Fruit fly (Drosophila melanogaster): ENCODE results near the gene lz.

Gene lz

DNA sequence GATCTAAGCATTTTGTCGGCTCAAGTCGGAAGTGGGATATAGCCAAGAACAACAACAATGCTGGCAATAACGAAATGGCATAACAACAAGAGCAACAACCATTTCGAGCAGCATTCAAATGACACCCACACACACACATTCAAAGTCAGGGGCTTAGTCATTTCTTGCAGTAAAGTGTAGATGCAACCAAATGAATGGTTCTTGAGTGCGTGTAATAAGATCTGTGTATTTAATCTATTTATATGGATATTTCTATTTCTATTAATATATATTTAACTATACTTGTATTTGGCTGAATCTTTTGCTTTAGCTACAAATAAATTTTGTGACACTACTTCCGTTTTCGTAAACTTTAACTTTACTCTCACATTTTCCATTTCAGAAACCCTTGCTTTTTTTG, 63.3 kb downstream of the lz start:
- TF ChIP-seq CrebA (GFP tag; optimal IDR thresholded peaks at IDR 0.05; ENCODE audit: borderline replicate concordance) (no peak), brk (GFP tag; optimal IDR thresholded peaks at IDR 0.05) (no peak), h (GFP tag; optimal IDR thresholded peaks at IDR 0.05) (no peak), ey (GFP tag; optimal IDR thresholded peaks at IDR 0.05) (no peak), lola (GFP tag; optimal IDR thresholded peaks at IDR 0.05) (no peak), HLH106 (tag; optimal IDR thresholded peaks at IDR 0.05) (no peak), tai (GFP tag; optimal IDR thresholded peaks at IDR 0.05) (no peak), CG9705 (GFP tag; optimal IDR thresholded peaks at IDR 0.05) (no peak), N (GFP tag; optimal IDR thresholded peaks at IDR 0.05) (no peak), Hr83 (GFP tag; optimal IDR thresholded peaks at IDR 0.05; ENCODE audit: poor library complexity, severe bottlenecking) (no peak), Rel (GFP tag; optimal IDR thresholded peaks at IDR 0.05) (no peak), Rel (tag; optimal IDR thresholded peaks at IDR 0.05) (no peak), foxo (GFP tag; optimal IDR thresholded peaks at IDR 0.05) (no peak), CG32264 (GFP tag; optimal IDR thresholded peaks at IDR 0.05) (no peak), GATAd (GFP tag; optimal IDR thresholded peaks at IDR 0.05) (no peak), br (GFP tag; optimal IDR thresholded peaks at IDR 0.05) (no peak)

- TF ChIP-seq foxo (GFP tag; optimal IDR thresholded peaks at IDR 0.05) (peak in 1 of 2 experiments; percentile 12), Hnf4 (GFP tag; optimal IDR thresholded peaks at IDR 0.05) (peak; percentile 3), sv (GFP tag; optimal IDR thresholded peaks at IDR 0.05) (peak; percentile 2), Abd-B (GFP tag; optimal IDR thresholded peaks at IDR 0.05) (no peak), jim (GFP tag; optimal IDR thresholded peaks at IDR 0.05) (no peak)
Observed at dm6 chrX:9349224-9349623, 64.8 kb downstream of the lz start.

DNA sequence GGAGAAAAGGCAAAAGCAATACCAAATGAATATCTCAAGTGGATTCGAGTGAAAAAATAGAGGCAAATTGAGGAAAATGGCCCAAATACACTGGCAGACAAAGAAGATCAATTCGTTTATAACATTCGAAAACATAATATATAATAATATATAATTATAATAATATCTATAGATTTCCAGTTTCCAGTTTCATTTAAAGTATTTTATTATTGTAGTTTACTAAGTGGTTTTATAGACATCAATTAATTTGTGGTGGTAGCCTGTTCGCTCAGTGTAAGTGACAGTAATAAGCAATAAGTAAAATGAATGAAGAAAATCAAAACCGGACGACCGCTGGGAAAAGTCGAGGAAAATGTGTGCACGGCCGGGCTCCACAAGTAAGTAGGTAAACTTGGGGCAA, 65.9 kb downstream of the lz start:
- TF ChIP-seq dsf (GFP tag; optimal IDR thresholded peaks at IDR 0.05; ENCODE audit: borderline replicate concordance) = no peak
- no peak for TF ChIP-seq fru (GFP tag; optimal IDR thresholded peaks at IDR 0.05)
- TF ChIP-seq Hnf4 (GFP tag; optimal IDR thresholded peaks at IDR 0.05) = no peak
- TF ChIP-seq Dif (GFP tag; optimal IDR thresholded peaks at IDR 0.05; ENCODE audit: partially characterized antibody) = no peak
- TF ChIP-seq OdsH (GFP tag; optimal IDR thresholded peaks at IDR 0.05) = no peak
- TF ChIP-seq Vsx2 (GFP tag; optimal IDR thresholded peaks at IDR 0.05; ENCODE audit: partially characterized antibody) = no peak
- no peak for TF ChIP-seq jim (GFP tag; optimal IDR thresholded peaks at IDR 0.05)
- no peak for TF ChIP-seq sage (GFP tag; optimal IDR thresholded peaks at IDR 0.05)
- TF ChIP-seq psq (GFP tag; optimal IDR thresholded peaks at IDR 0.05) = no peak
- TF ChIP-seq sv (GFP tag; optimal IDR thresholded peaks at IDR 0.05) = no peak
- TF ChIP-seq N (GFP tag; optimal IDR thresholded peaks at IDR 0.05) = no peak
- TF ChIP-seq h (GFP tag; optimal IDR thresholded peaks at IDR 0.05) = no peak
- TF ChIP-seq rgr (GFP tag; optimal IDR thresholded peaks at IDR 0.05) = no peak
- no peak for TF ChIP-seq HLH106 (tag; optimal IDR thresholded peaks at IDR 0.05)
- no peak for TF ChIP-seq pan (optimal IDR thresholded peaks at IDR 0.05)
- no peak for TF ChIP-seq dl (GFP tag; optimal IDR thresholded peaks at IDR 0.05; ENCODE audit: insufficient read depth in 1 of 2, partially characterized antibody in 2 of 2)

- TF ChIP-seq h (GFP tag; optimal IDR thresholded peaks at IDR 0.05) (peak; percentile 67), Hr78 (GFP tag; optimal IDR thresholded peaks at IDR 0.05) (no peak), Dif (GFP tag; optimal IDR thresholded peaks at IDR 0.05; ENCODE audit: partially characterized antibody) (no peak), Jra (GFP tag; optimal IDR thresholded peaks at IDR 0.05) (no peak), sage (GFP tag; optimal IDR thresholded peaks at IDR 0.05) (peak; percentile 28), CrebA (GFP tag; optimal IDR thresholded peaks at IDR 0.05; ENCODE audit: borderline replicate concordance) (no peak), rgr (GFP tag; optimal IDR thresholded peaks at IDR 0.05) (peak; percentile 78), foxo (GFP tag; optimal IDR thresholded peaks at IDR 0.05) (peak in 1 of 2 experiments; percentile 67), brk (GFP tag; optimal IDR thresholded peaks at IDR 0.05) (peak; percentile 46), psq (GFP tag; optimal IDR thresholded peaks at IDR 0.05) (peak; percentile 45), sv (GFP tag; optimal IDR thresholded peaks at IDR 0.05) (peak; percentile 77), Sp1 (GFP tag; optimal IDR thresholded peaks at IDR 0.05) (peak; percentile 56), ey (GFP tag; optimal IDR thresholded peaks at IDR 0.05) (peak; percentile 39), OdsH (GFP tag; optimal IDR thresholded peaks at IDR 0.05) (peak; percentile 48), br (GFP tag; optimal IDR thresholded peaks at IDR 0.05) (peak; percentile 5), CG32264 (GFP tag; optimal IDR thresholded peaks at IDR 0.05) (no peak), fru (GFP tag; optimal IDR thresholded peaks at IDR 0.05) (peak; percentile 38), HLH106 (tag; optimal IDR thresholded peaks at IDR 0.05) (peak; percentile 68), Hnf4 (GFP tag; optimal IDR thresholded peaks at IDR 0.05) (peak; percentile 63), dmrt93B (GFP tag; optimal IDR thresholded peaks at IDR 0.05) (peak; percentile 46)
Observed at dm6 chrX:9352112-9353096, 68.0 kb downstream of the lz start.

Data from whole organism, wandering third instar larva.